Fruit fly (Drosophila melanogaster) Kc167 (cell line): Measurements from ENCODE around the gene CG4230.

Source experiments
- Myc ChIP-seq: fragments of >200 bp; optimal IDR thresholded peaks from 2 replicates; lab custom pipeline; 2017; ENCODE audit warnings: missing external identifiers
- h ChIP-seq: fragments of >200 bp; optimal IDR thresholded peaks from 3 replicates; lab custom pipeline; 2018; ENCODE audit warnings: missing external identifiers
- insv ChIP-seq: fragments of >200 bp; optimal IDR thresholded peaks from 3 replicates; lab custom pipeline; 2018; ENCODE audit warnings: missing external identifiers
- ttk ChIP-seq: sonication (Bioruptor generic); optimal IDR thresholded peaks from 2 replicates; lab custom pipeline; 2017; ENCODE audit warnings: missing external identifiers

- no peak for TF ChIP-seq h (lab: Kevin White, UChicago)
- TF ChIP-seq Myc (lab: Kevin White, UChicago): no peak
- TF ChIP-seq insv (lab: Kevin White, UChicago): no peak
- no peak for TF ChIP-seq ttk (lab: Kevin White, UChicago)
Observed at dm6 chr2L:5070797-5071579, 25.0 kb upstream of the CG4230 start, which contains the start of gene RpL37A.
